Fruit fly (Drosophila melanogaster) whole organism, embryonic: ENCODE measurements around the gene NijC.

ENCODE experiments used
- CG14014 ChIP-seq: fragments of 200-800 bp; sonication (Bioruptor generic); IDR thresholded peaks from 2 replicates; pipeline ENCODE4 v1.3.6; 2022; ENCODE audit warnings: missing biosample characterization, missing genetic modification characterization
- CG15479 ChIP-seq: fragments of 200-800 bp; sonication (Bioruptor generic); optimal IDR thresholded peaks from 3 replicates; lab custom pipeline; 2019; ENCODE audit warnings: missing biosample characterization, mild to moderate bottlenecking, missing genetic modification characterization, moderate library complexity
- CG15696 ChIP-seq: fragments of 200-800 bp; sonication (Bioruptor generic); optimal IDR thresholded peaks from 2 replicates; lab custom pipeline; 2019; ENCODE audit warnings: missing biosample characterization, mild to moderate bottlenecking, missing genetic modification characterization, moderate library complexity
- CoRest ChIP-seq: fragments of 200-800 bp; sonication (Bioruptor generic); optimal IDR thresholded peaks from 3 replicates; lab custom pipeline; 2018; ENCODE audit warnings: missing biosample characterization, mild to moderate bottlenecking, missing genetic modification characterization, moderate library complexity
- Deaf1 ChIP-seq: fragments of 200-800 bp; optimal IDR thresholded peaks from 3 replicates; lab custom pipeline; 2019; ENCODE audit warnings: missing biosample characterization, mild to moderate bottlenecking, missing genetic modification characterization, moderate library complexity
- disco-r ChIP-seq: fragments of 200-800 bp; sonication (Bioruptor generic); optimal IDR thresholded peaks from 2 replicates; lab custom pipeline; 2016; ENCODE audit warnings: missing biosample characterization, missing genetic modification characterization
- ems ChIP-seq: fragments of 200-800 bp; sonication (Bioruptor generic); optimal IDR thresholded peaks from 3 replicates; lab custom pipeline; 2016; ENCODE audit warnings: missing biosample characterization, missing genetic modification characterization
- exex ChIP-seq: fragments of 200-800 bp; sonication (Bioruptor generic); optimal IDR thresholded peaks from 4 replicates; lab custom pipeline; 2018; ENCODE audit warnings: missing biosample characterization, mild to moderate bottlenecking, missing genetic modification characterization, moderate library complexity
- fu2 ChIP-seq: fragments of 200-800 bp; sonication (Bioruptor generic); optimal IDR thresholded peaks from 2 replicates; lab custom pipeline; 2016; ENCODE audit warnings: missing biosample characterization, missing genetic modification characterization
- grn ChIP-seq: fragments of 200-800 bp; sonication (Bioruptor generic); optimal IDR thresholded peaks from 3 replicates; lab custom pipeline; 2017; ENCODE audit warnings: missing biosample characterization, missing genetic modification characterization
- jumu ChIP-seq: fragments of 200-800 bp; sonication (Bioruptor generic); optimal IDR thresholded peaks from 3 replicates; lab custom pipeline; 2016; ENCODE audit warnings: missing biosample characterization, missing genetic modification characterization
- sug ChIP-seq: fragments of 200-800 bp; optimal IDR thresholded peaks from 2 replicates; lab custom pipeline; 2019; ENCODE audit warnings: missing biosample characterization, mild to moderate bottlenecking, missing genetic modification characterization, moderate library complexity
- yki ChIP-seq: fragments of >200 bp; optimal IDR thresholded peaks from 3 replicates; lab custom pipeline; 2018
- zfh1 ChIP-seq: fragments of 200-800 bp; sonication (Bioruptor generic); IDR thresholded peaks from 3 replicates; pipeline ENCODE4 v1.3.6; 2022; ENCODE audit warnings: missing biosample characterization, missing genetic modification characterization

NijC gene

DNA sequence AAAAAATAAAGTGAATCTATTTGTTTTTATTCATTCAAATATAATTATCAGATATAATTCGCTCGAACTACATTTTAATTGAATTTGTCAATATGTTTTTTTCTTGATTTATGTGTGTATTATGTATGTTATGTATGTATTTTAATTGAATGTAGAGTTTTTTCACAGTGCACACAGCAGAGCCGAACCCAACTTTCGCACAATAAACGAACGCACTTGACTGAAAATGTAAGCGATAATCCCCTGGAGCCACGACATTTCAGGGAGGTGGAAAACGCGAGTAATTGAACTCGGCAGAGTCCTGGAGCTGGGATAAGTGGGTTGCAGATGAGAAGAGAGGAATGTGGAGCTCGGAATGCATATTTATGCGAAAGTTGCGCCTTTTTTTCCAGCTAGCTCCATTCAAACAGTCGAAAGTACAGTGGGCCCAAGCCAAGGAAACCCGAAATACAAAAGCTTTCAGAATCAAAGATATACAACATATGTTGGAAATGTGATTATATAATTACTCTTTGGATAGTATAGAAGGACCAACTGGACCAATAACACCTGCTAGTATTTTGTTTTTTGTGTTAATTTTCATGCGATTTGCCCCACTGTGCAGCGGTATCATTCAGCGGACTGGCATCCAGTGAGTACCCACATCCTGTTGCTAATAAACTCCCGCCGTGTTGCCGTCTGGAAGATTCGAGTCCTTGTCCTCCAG, 33.2 kb downstream of the NijC start (continued):
- no peak for TF ChIP-seq CoRest (tag; lab: Kevin White, UChicago)
- no peak for TF ChIP-seq CG15479
- TF ChIP-seq ems (GFP tag; lab: Kevin White, UChicago): no peak
- TF ChIP-seq jumu (GFP tag; lab: Kevin White, UChicago): no peak
- no peak for TF ChIP-seq yki (lab: Kevin White, UChicago)
- no peak for TF ChIP-seq disco-r (GFP tag; lab: Kevin White, UChicago)
- TF ChIP-seq fu2 (GFP tag; lab: Kevin White, UChicago): no peak
- 0 out of 3 replicates have a peak, but pooled peaks have one; percentile 8 for TF ChIP-seq zfh1 (GFP tag; lab: Robert Waterston, UW)
- TF ChIP-seq CG15696 (tag; lab: Kevin White, UChicago): no peak
- TF ChIP-seq, all 482 proteins: peak for 101

DNA sequence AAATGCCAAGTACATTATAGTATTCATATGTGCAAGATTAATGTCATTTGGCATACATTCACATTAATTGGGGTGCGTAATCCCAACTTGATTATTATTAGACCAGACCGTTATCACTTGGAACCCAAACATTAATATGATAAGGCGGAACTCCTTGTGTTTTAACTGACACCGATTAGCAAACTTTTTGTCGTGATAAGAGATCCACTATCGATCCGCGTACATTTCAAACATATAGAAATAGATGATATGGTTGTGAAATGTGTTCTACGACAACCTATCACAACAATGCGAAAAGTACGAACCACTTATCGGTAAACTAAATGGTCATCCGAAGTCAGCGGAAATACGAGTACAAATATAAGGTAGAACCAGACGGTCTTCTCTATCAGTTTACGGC, 44.3 kb downstream of the NijC start, which contains the start of gene Ugt37A2:
Ugt37A2 (plus strand) TSS at position 396 of the 400 bp plus-strand sequence.
- TF ChIP-seq sug (peak; percentile 50), ems (GFP tag; lab: Kevin White, UChicago) (no peak), grn (GFP tag; lab: Kevin White, UChicago) (peak; percentile 35), Deaf1 (peak; percentile 47), exex (tag; lab: Kevin White, UChicago) (peak; percentile 88)

DNA sequence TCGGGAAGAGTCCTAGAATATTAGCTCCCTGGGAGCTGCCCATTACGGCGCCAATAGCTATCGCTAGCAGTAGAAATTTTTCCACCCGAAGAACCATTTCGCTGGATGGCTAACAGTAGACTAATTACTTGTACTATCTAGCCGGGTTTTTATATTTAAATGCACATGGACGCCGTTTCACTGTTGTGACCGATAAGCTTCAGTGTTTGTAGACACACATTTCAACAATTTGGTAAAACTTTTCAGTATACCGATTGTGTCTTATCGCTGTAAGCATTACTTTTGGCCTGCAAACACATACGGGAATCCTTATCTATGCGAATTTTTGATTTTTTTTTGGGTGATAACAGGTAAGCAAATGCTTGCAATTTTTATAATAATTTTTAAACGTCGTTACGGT, 48.7 kb downstream of the NijC start, which contains the start of gene Ugt37A3:
Ugt37A3 (minus strand) TSS at position 101 of the 400 bp plus-strand sequence.
- peak; percentile 14 for TF ChIP-seq exex (tag; lab: Kevin White, UChicago)
- no peak for TF ChIP-seq CG14014 (GFP tag; lab: Robert Waterston, UW)
